Worm (Caenorhabditis elegans): ENCODE measurements around the gene T16G12.3.

Gene T16G12.3

DNA sequence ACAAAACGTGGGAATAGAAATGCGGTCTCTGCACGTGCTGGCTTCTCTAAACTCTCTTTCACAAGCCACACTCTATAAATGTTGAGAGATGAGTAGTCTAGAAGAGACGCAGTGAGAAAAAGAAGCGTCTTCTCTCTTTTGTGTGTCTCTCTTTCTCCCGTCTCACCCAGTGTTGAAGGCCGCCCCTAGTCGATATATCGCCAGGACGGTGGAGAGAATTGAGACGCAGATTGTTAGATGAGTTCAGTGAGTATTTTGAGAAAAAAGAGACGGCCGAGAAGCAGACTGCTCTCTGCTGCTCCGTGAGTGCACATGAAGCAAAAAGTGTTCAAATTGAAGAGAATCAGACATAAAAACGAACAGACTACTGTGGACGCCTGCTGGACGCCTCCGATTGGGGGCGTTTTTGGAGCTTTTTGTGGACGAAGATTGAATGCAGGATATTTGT lies 46.1 kb downstream of the T16G12.3 start (continued):
- TF ChIP-seq nhr-25 (tag; optimal IDR thresholded peaks at IDR 0.05; ENCODE audit: borderline replicate concordance, insufficient read depth) (peak; percentile 67), hlh-30 (tag; optimal IDR thresholded peaks at IDR 0.05; ENCODE audit: insufficient read depth) (peak; percentile 95), nhr-41 (GFP tag; IDR thresholded peaks at IDR 0.05) (no peak), nhr-11 (tag; optimal IDR thresholded peaks at IDR 0.05) (peak; percentile 79), lim-7 (GFP tag; IDR thresholded peaks at IDR 0.05) (no peak), dmd-9 (GFP tag; IDR thresholded peaks at IDR 0.05) (no peak), lin-39 (tag; optimal IDR thresholded peaks at IDR 0.05) (no peak), spr-3 (GFP tag; optimal IDR thresholded peaks at IDR 0.05) (peak; percentile 22), ctbp-1 (GFP tag; IDR thresholded peaks at IDR 0.05) (peak; percentile 85), F10B5.3 (tag; optimal IDR thresholded peaks at IDR 0.05) (peak; percentile 43), nhr-10 (tag; optimal IDR thresholded peaks at IDR 0.05) (peak; percentile 33), ceh-28 (tag; optimal IDR thresholded peaks at IDR 0.05) (peak; percentile 74), nhr-42 (GFP tag; IDR thresholded peaks at IDR 0.05) (peak; percentile 45; the same call in 1 of the 2 replicates), lsy-2 (tag; optimal IDR thresholded peaks at IDR 0.05) (peak; percentile 70 to 93), mes-2 (tag; optimal IDR thresholded peaks at IDR 0.05; ENCODE audit: poor library complexity, severe bottlenecking) (peak; percentile 34), spr-1 (tag; optimal IDR thresholded peaks at IDR 0.05) (peak; percentile 59), nhr-77 (tag; optimal IDR thresholded peaks at IDR 0.05) (peak; percentile 34), ceh-32 (tag; optimal IDR thresholded peaks at IDR 0.05; ENCODE audit: poor library complexity) (no peak), cey-2 (tag; optimal IDR thresholded peaks at IDR 0.05; ENCODE audit: borderline replicate concordance, insufficient read depth) (peak; percentile 34), daf-19 (GFP tag; conservative IDR thresholded peaks at IDR 0.05) (peak; percentile 62; the same call in 1 of the 2 replicates)

DNA sequence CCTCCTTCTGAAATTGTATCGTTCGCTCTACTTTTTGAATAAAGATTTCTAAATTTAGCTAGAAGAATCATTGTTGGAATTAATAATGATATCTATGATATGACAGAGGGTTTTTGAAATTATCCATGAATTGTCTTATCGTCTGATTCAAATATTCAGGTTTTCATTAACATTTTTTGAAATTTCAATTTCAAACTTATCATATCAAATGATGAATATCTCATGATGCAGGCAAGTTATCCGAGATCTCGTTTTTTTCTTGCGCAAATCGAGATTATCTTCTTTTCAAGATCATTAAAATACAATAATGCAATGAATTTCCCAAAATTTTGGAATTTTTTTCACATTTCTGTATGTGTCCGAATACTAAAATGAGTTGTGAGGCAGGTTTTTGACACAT lies 47.6 kb downstream of the T16G12.3 start, which contains the start of gene spop-1:
Gene spop-1 (minus strand): TSS at position 101 of the 400 bp plus-strand sequence.
- peak; percentile 52 for TF ChIP-seq aha-1 (tag)
- TF ChIP-seq ztf-7 (tag; optimal IDR thresholded peaks at IDR 0.05): no peak

DNA sequence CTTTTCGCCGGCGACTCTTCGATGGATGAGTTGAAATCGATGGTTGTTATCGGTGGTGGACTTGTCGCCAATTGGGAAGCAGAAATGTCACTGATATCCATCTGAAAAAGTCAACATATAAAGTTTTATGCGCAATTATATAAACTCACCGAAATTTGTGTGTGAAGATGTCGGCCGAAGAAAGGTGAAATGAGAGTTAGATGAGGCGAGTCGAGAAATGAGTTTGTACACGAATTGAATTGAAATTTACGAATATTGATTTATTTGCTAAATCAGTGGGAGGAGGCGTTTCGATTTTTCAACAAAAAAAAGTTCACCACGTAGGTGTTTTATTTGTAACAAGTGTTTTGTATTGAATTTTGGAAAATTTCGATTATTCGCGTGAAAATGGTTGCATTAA lies 50.9 kb downstream of the T16G12.3 start, which contains the start of gene kel-10:
Gene kel-10 (minus strand): TSS at position 101 of the 400 bp plus-strand sequence.
- TF ChIP-seq rbr-2 (tag; optimal IDR thresholded peaks at IDR 0.05) (no peak), dmd-6 (GFP tag; IDR thresholded peaks at IDR 0.05) (no peak), nhr-6 (tag; optimal IDR thresholded peaks at IDR 0.05) (no peak), skn-1 (tag; optimal IDR thresholded peaks at IDR 0.05) (no peak), unc-39 (tag; optimal IDR thresholded peaks at IDR 0.05) (no peak), unc-130 (GFP tag; optimal IDR thresholded peaks at IDR 0.05) (no peak), snpc-4 (tag; optimal IDR thresholded peaks at IDR 0.05) (no peak), nhr-77 (tag; optimal IDR thresholded peaks at IDR 0.05) (no peak), php-3 (GFP tag; IDR thresholded peaks at IDR 0.05) (no peak), lin-29 (GFP tag; IDR thresholded peaks at IDR 0.05) (no peak), tag-97 (GFP tag; IDR thresholded peaks at IDR 0.05) (no peak), dmd-8 (GFP tag; IDR thresholded peaks at IDR 0.05) (no peak), hif-1 (tag; optimal IDR thresholded peaks at IDR 0.05) (no peak), daf-12 (tag; optimal IDR thresholded peaks at IDR 0.05) (no peak), F37D6.2 (tag; optimal IDR thresholded peaks at IDR 0.05) (no peak), saeg-2 (GFP tag; IDR thresholded peaks at IDR 0.05) (no peak), Y105C5A.15 (GFP tag; IDR thresholded peaks at IDR 0.05) (no peak), zip-11 (GFP tag; IDR thresholded peaks at IDR 0.05) (no peak)

Measured in whole organism, L4 larva.